Worm (Caenorhabditis elegans) whole organism, young adult: ENCODE measurements around the gene exl-1.

ENCODE experiments used
- B0261.1 ChIP-seq: sonication (generic microtip); optimal IDR thresholded peaks from 2 replicates; lab custom pipeline; 2016; ENCODE audit warnings: mild to moderate bottlenecking, missing genetic modification characterization, moderate library complexity, missing compliant biosample characterization
- B0336.3 ChIP-seq: fragments of 200-800 bp; sonication (Bioruptor generic); IDR thresholded peaks from 2 replicates; pipeline ENCODE4 v1.3.6; 2022; ENCODE audit warnings: missing genetic modification characterization, missing compliant biosample characterization
- F39B2.1 ChIP-seq: fragments of 200-800 bp; sonication (Bioruptor generic); IDR thresholded peaks from 2 replicates; pipeline ENCODE4 v1.3.6; 2022; ENCODE audit warnings: missing genetic modification reagents, missing genetic modification characterization, missing compliant biosample characterization
- F49E8.2 ChIP-seq: sonication (generic microtip); optimal IDR thresholded peaks from 3 replicates; lab custom pipeline; 2017; ENCODE audit warnings: missing genetic modification characterization, mild to moderate bottlenecking, missing compliant biosample characterization, antibody characterized with exemption, moderate library complexity; ENCODE audit not compliant: insufficient read depth
- F55B11.4 ChIP-seq: sonication (generic microtip); optimal IDR thresholded peaks from 2 replicates; lab custom pipeline; 2016; ENCODE audit warnings: missing compliant biosample characterization, missing genetic modification characterization, borderline replicate concordance; ENCODE audit not compliant: insufficient read depth
- F57C9.4 ChIP-seq: sonication (generic microtip); optimal IDR thresholded peaks from 2 replicates; lab custom pipeline; 2017; ENCODE audit warnings: mild to moderate bottlenecking, missing genetic modification characterization, missing compliant biosample characterization
- K11D2.4 ChIP-seq: fragments of 200-800 bp; sonication (Bioruptor generic); IDR thresholded peaks from 2 replicates; pipeline ENCODE4 v1.3.6; 2022; ENCODE audit warnings: missing genetic modification reagents, missing genetic modification characterization, missing compliant biosample characterization
- T07F8.4 ChIP-seq: sonication (generic microtip); optimal IDR thresholded peaks from 2 replicates; lab custom pipeline; 2016; ENCODE audit warnings: mild to moderate bottlenecking, missing genetic modification characterization, moderate library complexity, missing compliant biosample characterization
- T26A5.8 ChIP-seq: sonication (generic microtip); optimal IDR thresholded peaks from 2 replicates; lab custom pipeline; 2016; ENCODE audit warnings: missing genetic modification characterization, missing compliant biosample characterization
- Y56A3A.18 ChIP-seq: fragments of 200-800 bp; sonication (Bioruptor generic); IDR thresholded peaks from 2 replicates; pipeline ENCODE4 v1.3.6; 2022; ENCODE audit warnings: missing genetic modification reagents, missing genetic modification characterization, missing compliant biosample characterization
- aptf-3 ChIP-seq: fragments of 200-800 bp; sonication (Bioruptor generic); IDR thresholded peaks from 2 replicates; pipeline ENCODE4 v1.3.6; 2022; ENCODE audit warnings: missing genetic modification characterization, missing compliant biosample characterization
- attf-5 ChIP-seq: fragments of 200-800 bp; sonication (Bioruptor generic); optimal IDR thresholded peaks from 2 replicates; lab custom pipeline; 2018; ENCODE audit warnings: mild to moderate bottlenecking, missing genetic modification characterization, missing compliant biosample characterization
- bed-2 ChIP-seq: fragments of 200-800 bp; sonication (Bioruptor generic); IDR thresholded peaks from 2 replicates; pipeline ENCODE4 v1.3.6; 2022; ENCODE audit warnings: missing genetic modification reagents, missing genetic modification characterization, missing compliant biosample characterization
- cebp-2 ChIP-seq: fragments of 200-800 bp; sonication (Bioruptor generic); IDR thresholded peaks from 2 replicates; pipeline ENCODE4 v1.3.6; 2022; ENCODE audit warnings: missing genetic modification characterization, missing compliant biosample characterization
- ceh-27 ChIP-seq: fragments of 200-800 bp; sonication (Bioruptor generic); optimal IDR thresholded peaks from 2 replicates; lab custom pipeline; 2018; ENCODE audit warnings: mild to moderate bottlenecking, missing genetic modification characterization, moderate library complexity, missing compliant biosample characterization
- ceh-58 ChIP-seq: fragments of 200-800 bp; sonication (Bioruptor generic); IDR thresholded peaks from 2 replicates; pipeline ENCODE4 v1.3.6; 2022; ENCODE audit warnings: missing genetic modification characterization, missing compliant biosample characterization
- ceh-79 ChIP-seq: sonication (generic microtip); optimal IDR thresholded peaks from 2 replicates; lab custom pipeline; 2017; ENCODE audit warnings: mild to moderate bottlenecking, missing genetic modification characterization, missing compliant biosample characterization
- chd-7 ChIP-seq: sonication (generic microtip); optimal IDR thresholded peaks from 2 replicates; lab custom pipeline; 2016; ENCODE audit warnings: mild to moderate bottlenecking, missing genetic modification characterization, moderate library complexity, missing compliant biosample characterization
- dox-1 ChIP-seq: fragments of 200-800 bp; sonication (Bioruptor generic); IDR thresholded peaks from 2 replicates; pipeline ENCODE4 v1.3.6; 2022; ENCODE audit warnings: missing genetic modification reagents, missing genetic modification characterization, missing compliant biosample characterization
- dpl-1 ChIP-seq: fragments of 150-350 bp; optimal IDR thresholded peaks from 2 replicates; lab custom pipeline; 2014; ENCODE audit warnings: missing biosample characterization, missing genetic modification reagents, missing genetic modification characterization
- ets-4 ChIP-seq: fragments of 200-800 bp; sonication (Bioruptor generic); optimal IDR thresholded peaks from 2 replicates; lab custom pipeline; 2018; ENCODE audit warnings: mild to moderate bottlenecking, missing genetic modification characterization, missing compliant biosample characterization
- fkh-3 ChIP-seq: sonication (generic microtip); optimal IDR thresholded peaks from 2 replicates; lab custom pipeline; 2016; ENCODE audit warnings: mild to moderate bottlenecking, missing genetic modification characterization, missing compliant biosample characterization
- hlh-26 ChIP-seq: fragments of 200-800 bp; sonication (Bioruptor generic); conservative IDR thresholded peaks from 2 replicates; pipeline ENCODE4 v1.3.6; 2022; ENCODE audit warnings: missing genetic modification reagents, missing genetic modification characterization, missing compliant biosample characterization
- hmg-1.2 ChIP-seq: fragments of 200-800 bp; sonication (Bioruptor generic); IDR thresholded peaks from 2 replicates; pipeline ENCODE4 v1.3.6; 2022; ENCODE audit warnings: missing genetic modification reagents, missing genetic modification characterization, missing compliant biosample characterization
- hsf-1 ChIP-seq: fragments of 200-800 bp; sonication (Bioruptor generic); IDR thresholded peaks from 2 replicates; pipeline ENCODE4 v1.3.6; 2022; ENCODE audit warnings: missing genetic modification reagents, missing genetic modification characterization, missing compliant biosample characterization
- let-526 ChIP-seq: fragments of 200-800 bp; sonication (Bioruptor generic); IDR thresholded peaks from 2 replicates; pipeline ENCODE4 v1.3.6; 2022; ENCODE audit warnings: missing genetic modification reagents, missing genetic modification characterization, missing compliant biosample characterization
- let-607 ChIP-seq, 2 experiments: fragments of 200-800 bp in 1 of 2; sonication (Bioruptor generic) in 1 of 2; sonication (generic microtip) in 1 of 2; optimal IDR thresholded peaks; 2 replicates each; lab custom pipeline; 2016 to 2018; ENCODE audit warnings: mild to moderate bottlenecking in 2 of 2, missing compliant biosample characterization in 2 of 2, missing genetic modification characterization in 2 of 2, moderate library complexity in 2 of 2, missing genotype in 1 of 2
- lir-1 ChIP-seq: fragments of 200-800 bp; sonication (Bioruptor generic); conservative IDR thresholded peaks from 2 replicates; pipeline ENCODE4 v1.3.6; 2022; ENCODE audit warnings: missing genetic modification reagents, missing genetic modification characterization, missing compliant biosample characterization
- lsl-1 ChIP-seq: fragments of 200-800 bp; sonication (Bioruptor generic); optimal IDR thresholded peaks from 2 replicates; lab custom pipeline; 2018; ENCODE audit warnings: mild to moderate bottlenecking, missing genetic modification characterization, moderate library complexity, missing compliant biosample characterization
- madf-10 ChIP-seq: sonication (generic microtip); optimal IDR thresholded peaks from 2 replicates; lab custom pipeline; 2016; ENCODE audit warnings: mild to moderate bottlenecking, missing genetic modification characterization, missing compliant biosample characterization
- mes-4 ChIP-seq: sonication (generic microtip); optimal IDR thresholded peaks from 2 replicates; lab custom pipeline; 2016; ENCODE audit warnings: missing genotype, missing genetic modification characterization, missing compliant biosample characterization
- nfya-1 ChIP-seq: sonication (generic microtip); optimal IDR thresholded peaks from 2 replicates; lab custom pipeline; 2017; ENCODE audit warnings: antibody characterized with exemption, missing compliant biosample characterization, missing genetic modification characterization, borderline replicate concordance; ENCODE audit not compliant: insufficient read depth
- nhr-27 ChIP-seq: fragments of 200-800 bp; sonication (Bioruptor generic); optimal IDR thresholded peaks from 2 replicates; lab custom pipeline; 2018; ENCODE audit warnings: mild to moderate bottlenecking, missing genetic modification characterization, moderate library complexity, missing compliant biosample characterization
- pha-4 ChIP-seq: fragments of 150-350 bp; sonication (generic microtip); optimal IDR thresholded peaks from 2 replicates; lab custom pipeline; 2014; ENCODE audit warnings: missing biosample characterization, missing genetic modification reagents, missing genetic modification characterization
- rcor-1 ChIP-seq: fragments of 200-800 bp; sonication (Bioruptor generic); IDR thresholded peaks from 2 replicates; pipeline ENCODE4 v1.3.6; 2022; ENCODE audit warnings: missing genetic modification reagents, missing genetic modification characterization, missing compliant biosample characterization
- repo-1 ChIP-seq: sonication (generic microtip); optimal IDR thresholded peaks from 2 replicates; lab custom pipeline; 2017; ENCODE audit warnings: mild to moderate bottlenecking, missing genetic modification characterization, missing compliant biosample characterization
- sea-2 ChIP-seq: fragments of 200-800 bp; sonication (Bioruptor generic); IDR thresholded peaks from 2 replicates; pipeline ENCODE4 v1.3.6; 2022; ENCODE audit warnings: missing genetic modification characterization, missing compliant biosample characterization
- snpc-1.1 ChIP-seq: sonication (generic microtip); optimal IDR thresholded peaks from 2 replicates; lab custom pipeline; 2017; ENCODE audit warnings: missing genetic modification characterization, mild to moderate bottlenecking, missing compliant biosample characterization, antibody characterized with exemption, moderate library complexity, missing genotype, missing genetic modification reagents; ENCODE audit not compliant: insufficient read depth
- snpc-1.3 ChIP-seq: sonication (generic microtip); optimal IDR thresholded peaks from 2 replicates; lab custom pipeline; 2017; ENCODE audit warnings: missing genetic modification characterization, mild to moderate bottlenecking, missing compliant biosample characterization, antibody characterized with exemption, moderate library complexity, missing genotype, missing genetic modification reagents; ENCODE audit not compliant: insufficient read depth
- snpc-3.4 ChIP-seq: sonication (generic microtip); optimal IDR thresholded peaks from 2 replicates; lab custom pipeline; 2017; ENCODE audit warnings: missing genetic modification characterization, mild to moderate bottlenecking, missing compliant biosample characterization, antibody characterized with exemption, moderate library complexity, missing genotype, missing genetic modification reagents
- somi-1 ChIP-seq: fragments of 200-800 bp; sonication (Bioruptor generic); optimal IDR thresholded peaks from 2 replicates; lab custom pipeline; 2018; ENCODE audit warnings: mild to moderate bottlenecking, missing genetic modification characterization, missing compliant biosample characterization
- tlf-1 ChIP-seq: fragments of 200-800 bp; sonication (Bioruptor generic); optimal IDR thresholded peaks from 2 replicates; lab custom pipeline; 2018; ENCODE audit warnings: mild to moderate bottlenecking, missing genetic modification characterization, missing compliant biosample characterization
- zfh-2 ChIP-seq: fragments of 200-800 bp; sonication (Bioruptor generic); conservative IDR thresholded peaks from 2 replicates; pipeline ENCODE4 v1.3.6; 2022; ENCODE audit warnings: missing genetic modification reagents, missing genetic modification characterization, missing compliant biosample characterization
- zim-3 ChIP-seq: sonication (generic microtip); optimal IDR thresholded peaks from 2 replicates; lab custom pipeline; 2017; ENCODE audit warnings: mild to moderate bottlenecking, missing genetic modification characterization, moderate library complexity, missing compliant biosample characterization
- ztf-22 ChIP-seq: fragments of 200-800 bp; sonication (Bioruptor generic); optimal IDR thresholded peaks from 2 replicates; lab custom pipeline; 2018; ENCODE audit warnings: mild to moderate bottlenecking, missing genetic modification characterization, moderate library complexity, missing compliant biosample characterization
- ztf-25 ChIP-seq: fragments of 200-800 bp; sonication (Bioruptor generic); IDR thresholded peaks from 2 replicates; pipeline ENCODE4 v1.3.6; 2022; ENCODE audit warnings: missing genetic modification reagents, missing genetic modification characterization, missing compliant biosample characterization
- ztf-28 ChIP-seq: fragments of 200-800 bp; sonication (Bioruptor generic); IDR thresholded peaks from 2 replicates; pipeline ENCODE4 v1.3.6; 2022; ENCODE audit warnings: missing genetic modification reagents, missing genetic modification characterization, missing compliant biosample characterization
- ztf-6 ChIP-seq: fragments of 200-800 bp; sonication (Bioruptor generic); IDR thresholded peaks from 2 replicates; pipeline ENCODE4 v1.3.6; 2022; ENCODE audit warnings: missing genetic modification reagents, missing genetic modification characterization, missing compliant biosample characterization

The exl-1 gene

ce11 chrII:14365182-14365751, 48.0 kb downstream of the exl-1 start, which contains the start of gene imb-2:
imb-2 (plus strand) TSS chrII:14365701.
- TF ChIP-seq K11D2.4 (GFP tag; lab: Robert Waterston, UW) = no peak
- no peak for TF ChIP-seq ztf-6
- TF ChIP-seq T26A5.8 = no peak
- no peak for TF ChIP-seq let-526 (GFP tag; lab: Robert Waterston, UW)
- TF ChIP-seq snpc-1.1 (tag; lab: Kevin White, UChicago) = peak; percentile 1
- TF ChIP-seq repo-1 (tag; lab: Kevin White, UChicago) = no peak
- peak; percentile 2 for TF ChIP-seq snpc-1.3 (tag; lab: Kevin White, UChicago)
- TF ChIP-seq F49E8.2 (tag; lab: Kevin White, UChicago) = peak; percentile 3
- TF ChIP-seq hsf-1 = no peak
- TF ChIP-seq ets-4 = no peak
- TF ChIP-seq ztf-25 (GFP tag; lab: Robert Waterston, UW) = no peak
- 0 out of 2 replicates have a peak, but pooled peaks have one; percentile 17 for TF ChIP-seq rcor-1 (GFP tag; lab: Robert Waterston, UW)
- TF ChIP-seq B0336.3 (GFP tag; lab: Robert Waterston, UW) = no peak
- no peak for TF ChIP-seq hlh-26 (GFP tag; lab: Robert Waterston, UW)
- TF ChIP-seq B0261.1 (tag; lab: Kevin White, UChicago) = no peak
- TF ChIP-seq attf-5 (GFP tag; lab: Kevin White, UChicago) = peak; percentile 89
- no peak for TF ChIP-seq madf-10 (tag; lab: Kevin White, UChicago)
- peak; percentile 54 for TF ChIP-seq dox-1
- peak; percentile 61 for TF ChIP-seq zfh-2
- TF ChIP-seq ceh-79 (tag; lab: Kevin White, UChicago) = no peak
- no peak for TF ChIP-seq lir-1 (GFP tag; lab: Robert Waterston, UW)
- no peak for TF ChIP-seq T07F8.4
- no peak for TF ChIP-seq Y56A3A.18 (GFP tag; lab: Robert Waterston, UW)
- TF ChIP-seq somi-1 (GFP tag; lab: Kevin White, UChicago) = no peak
- no peak for TF ChIP-seq ztf-22 (GFP tag; lab: Kevin White, UChicago)
- TF ChIP-seq F39B2.1 (GFP tag; lab: Robert Waterston, UW) = no peak
- TF ChIP-seq bed-2 (GFP tag; lab: Robert Waterston, UW) = no peak
- TF ChIP-seq nfya-1 (tag; lab: Kevin White, UChicago) = no peak
- TF ChIP-seq let-607 (tag; optimal IDR thresholded peaks at IDR 0.05; lab: Kevin White, UChicago) = peak in 1 of 2 experiments; percentile 15
- no peak for TF ChIP-seq chd-7 (tag; lab: Kevin White, UChicago)
- TF ChIP-seq snpc-3.4 (tag; lab: Kevin White, UChicago) = peak; percentile 13
- TF ChIP-seq sea-2 (GFP tag; lab: Robert Waterston, UW) = no peak
- TF ChIP-seq cebp-2 (GFP tag; lab: Robert Waterston, UW) = no peak
- TF ChIP-seq zim-3 (tag; lab: Kevin White, UChicago) = no peak
- TF ChIP-seq pha-4 (tag; lab: Kevin White, UChicago) = no peak
- no peak for TF ChIP-seq fkh-3
- no peak for TF ChIP-seq F57C9.4 (tag; lab: Kevin White, UChicago)
- TF ChIP-seq nhr-27 (tag; lab: Kevin White, UChicago) = no peak
- TF ChIP-seq ceh-58 (GFP tag; lab: Robert Waterston, UW) = no peak
- peak; percentile 39 for TF ChIP-seq dpl-1
- no peak for TF ChIP-seq mes-4 (tag; lab: Kevin White, UChicago)
- peak; percentile 88 for TF ChIP-seq lsl-1 (GFP tag; lab: Kevin White, UChicago)
- TF ChIP-seq tlf-1 (GFP tag; lab: Kevin White, UChicago) = no peak
- peak; percentile 12 for TF ChIP-seq ceh-27 (GFP tag; lab: Kevin White, UChicago)
- TF ChIP-seq hmg-1.2 = peak; percentile 10; the same call in 1 of the 2 replicates
- TF ChIP-seq aptf-3 (GFP tag; lab: Robert Waterston, UW) = no peak
- TF ChIP-seq F55B11.4 (tag; lab: Kevin White, UChicago) = no peak
- TF ChIP-seq ztf-28 (GFP tag; lab: Robert Waterston, UW) = no peak
